Worm (Caenorhabditis elegans) whole organism, young adult: ENCODE data around the gene clec-144.

ENCODE experiments used
- F57A8.1 ChIP-seq: fragments of 200-800 bp; sonication (Bioruptor generic); optimal IDR thresholded peaks from 2 replicates; lab custom pipeline; 2018; ENCODE audit warnings: mild to moderate bottlenecking, missing genetic modification characterization, moderate library complexity, missing compliant biosample characterization
- K11D2.4 ChIP-seq: fragments of 200-800 bp; sonication (Bioruptor generic); IDR thresholded peaks from 2 replicates; pipeline ENCODE4 v1.3.6; 2022; ENCODE audit warnings: missing genetic modification reagents, missing genetic modification characterization, missing compliant biosample characterization
- ama-1 ChIP-seq, 3 experiments: fragments of 150-350 bp in 1 of 3; sonication (generic microtip) in 2 of 3; optimal IDR thresholded peaks; 2 replicates each; lab custom pipeline; 2014 to 2018; ENCODE audit warnings: missing biosample characterization in 2 of 3, missing genetic modification characterization in 2 of 3, missing genetic modification reagents in 2 of 3
- ceh-40 ChIP-seq: fragments of 200-800 bp; sonication (Bioruptor generic); IDR thresholded peaks from 2 replicates; pipeline ENCODE4 v1.3.6; 2022; ENCODE audit warnings: missing genetic modification characterization, missing compliant biosample characterization
- dpl-1 ChIP-seq: fragments of 150-350 bp; optimal IDR thresholded peaks from 2 replicates; lab custom pipeline; 2014; ENCODE audit warnings: missing biosample characterization, missing genetic modification reagents, missing genetic modification characterization
- egl-18 ChIP-seq: fragments of 200-800 bp; sonication (Bioruptor generic); IDR thresholded peaks from 2 replicates; pipeline ENCODE4 v1.3.6; 2022; ENCODE audit warnings: missing genetic modification reagents, missing genetic modification characterization, missing compliant biosample characterization
- lin-26 ChIP-seq: fragments of 200-800 bp; sonication (Bioruptor generic); IDR thresholded peaks from 2 replicates; pipeline ENCODE4 v1.3.6; 2022; ENCODE audit warnings: missing genetic modification reagents, missing genetic modification characterization, missing compliant biosample characterization
- nhr-90 ChIP-seq: sonication (generic microtip); optimal IDR thresholded peaks from 2 replicates; lab custom pipeline; 2016; ENCODE audit warnings: missing genotype, mild to moderate bottlenecking, missing genetic modification characterization, missing compliant biosample characterization
- pha-4 ChIP-seq: fragments of 150-350 bp; sonication (generic microtip); optimal IDR thresholded peaks from 2 replicates; lab custom pipeline; 2014; ENCODE audit warnings: missing biosample characterization, missing genetic modification reagents, missing genetic modification characterization
- snpc-4 ChIP-seq, 5 experiments: fragments of 150-350 bp in 1 of 5; sonication (generic microtip) in 4 of 5; optimal IDR thresholded peaks; 2 replicates each; lab custom pipeline; 2014 to 2018; ENCODE audit warnings: missing genetic modification characterization in 5 of 5, missing biosample characterization in 3 of 5, antibody characterized with exemption in 2 of 5, mild to moderate bottlenecking in 2 of 5, missing compliant biosample characterization in 2 of 5, missing genotype in 2 of 5, moderate library complexity in 2 of 5, missing genetic modification reagents in 1 of 5
- unc-62 ChIP-seq: fragments of 150-350 bp; optimal IDR thresholded peaks from 2 replicates; lab custom pipeline; 2014; ENCODE audit warnings: missing biosample characterization, missing genetic modification reagents, missing genetic modification characterization

DNA sequence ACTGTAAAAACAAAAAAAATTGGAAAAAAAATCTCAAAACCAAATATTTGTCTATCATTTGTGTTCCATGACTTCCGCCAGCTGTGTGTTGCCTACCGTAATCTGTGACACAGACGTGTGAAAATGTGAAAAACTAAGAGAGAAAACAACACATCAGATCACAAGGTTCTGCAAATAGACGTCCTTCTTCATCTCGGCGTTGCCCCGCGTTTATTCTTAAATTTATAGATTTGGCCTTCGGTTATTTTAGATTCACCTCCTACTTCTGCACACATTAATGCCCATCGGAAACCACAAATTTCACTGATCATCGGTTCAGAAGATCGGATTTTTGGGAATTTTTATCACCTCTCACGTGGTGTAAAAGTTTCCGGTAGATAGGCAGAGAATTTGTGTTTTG lies 6.7 kb upstream of the clec-144 start:
- TF ChIP-seq nhr-90 (tag; lab: Kevin White, UChicago) (no peak), egl-18 (GFP tag; lab: Robert Waterston, UW) (no peak), dpl-1 (no peak), unc-62 (GFP tag; lab: Kevin White, UChicago) (no peak), lin-26 (GFP tag; lab: Robert Waterston, UW) (no peak), ama-1 (optimal IDR thresholded peaks at IDR 0.05; lab: Kevin White, UChicago) (no peak), ama-1 (GFP tag; optimal IDR thresholded peaks at IDR 0.05; lab: Kevin White, UChicago) (no peak), pha-4 (no peak), snpc-4 (GFP tag; optimal IDR thresholded peaks at IDR 0.05; lab: Kevin White, UChicago) (no peak), snpc-4 (tag; optimal IDR thresholded peaks at IDR 0.05; lab: Kevin White, UChicago) (no peak), K11D2.4 (no peak), F57A8.1 (no peak), ceh-40 (no peak)
